Worm (Caenorhabditis elegans) whole organism, L4 larva: ENCODE data around the gene R31.2.

Source experiments
- R02D3.7 ChIP-seq: fragments of 150-350 bp; sonication (generic microtip); optimal IDR thresholded peaks from 3 replicates; lab custom pipeline; 2014; ENCODE audit warnings: missing biosample characterization, missing genetic modification characterization
- T26A8.4 ChIP-seq: fragments of 200-800 bp; sonication (Bioruptor generic); IDR thresholded peaks from 2 replicates; pipeline ENCODE4 v1.3.6; 2022; ENCODE audit warnings: missing genetic modification characterization, missing compliant biosample characterization
- Y48G9A.11 ChIP-seq: fragments of 200-800 bp; sonication (Bioruptor generic); IDR thresholded peaks from 2 replicates; pipeline ENCODE4 v1.3.6; 2022; ENCODE audit warnings: missing genetic modification reagents, missing genetic modification characterization, missing compliant biosample characterization
- Y75B8A.6 ChIP-seq: fragments of 200-800 bp; sonication (Bioruptor generic); IDR thresholded peaks from 2 replicates; pipeline ENCODE4 v1.3.6; 2022; ENCODE audit warnings: missing genetic modification reagents, missing genetic modification characterization, missing compliant biosample characterization
- ZK546.5 ChIP-seq, 2 experiments: sonication (generic microtip); optimal IDR thresholded peaks; 2 replicates each; lab custom pipeline; 2017; ENCODE audit warnings: missing biosample characterization in 2 of 2, missing genetic modification characterization in 2 of 2
- aha-1 ChIP-seq: fragments of 150-350 bp; peaks from one replicate; lab custom pipeline; 2014; ENCODE audit warnings: missing biosample characterization, missing genetic modification characterization
- aly-2 ChIP-seq: sonication (generic microtip); optimal IDR thresholded peaks from 2 replicates; lab custom pipeline; 2018; ENCODE audit warnings: missing biosample characterization, missing genetic modification characterization
- arid-1 ChIP-seq: fragments of 200-800 bp; sonication (Bioruptor generic); conservative IDR thresholded peaks from 2 replicates; pipeline ENCODE4 v1.3.6; 2022; ENCODE audit warnings: missing genetic modification reagents, missing genetic modification characterization, missing compliant biosample characterization
- ceh-28 ChIP-seq: fragments of 150-350 bp; optimal IDR thresholded peaks from 2 replicates; lab custom pipeline; 2014; ENCODE audit warnings: missing biosample characterization, missing genetic modification reagents, missing genetic modification characterization
- ceh-62 ChIP-seq: sonication (generic microtip); optimal IDR thresholded peaks from 2 replicates; lab custom pipeline; 2017; ENCODE audit warnings: missing biosample characterization, missing genetic modification characterization
- ceh-82 ChIP-seq: sonication (generic microtip); optimal IDR thresholded peaks from 2 replicates; lab custom pipeline; 2017; ENCODE audit warnings: missing biosample characterization, missing genetic modification characterization
- daf-16 ChIP-seq, 3 experiments: sonication (generic microtip); optimal IDR thresholded peaks; 2 replicates each; lab custom pipeline; 2016 to 2017; ENCODE audit warnings: missing genetic modification characterization in 3 of 3, missing genetic modification reagents in 3 of 3, mild to moderate bottlenecking in 2 of 3, missing compliant biosample characterization in 2 of 3, missing biosample characterization in 1 of 3, moderate library complexity in 1 of 3
- dmd-6 ChIP-seq: fragments of 200-800 bp; sonication (Bioruptor generic); IDR thresholded peaks from 2 replicates; pipeline ENCODE4 v1.3.6; 2022; ENCODE audit warnings: missing genetic modification reagents, missing genetic modification characterization, missing compliant biosample characterization
- dmd-8 ChIP-seq: fragments of 200-800 bp; sonication (Bioruptor generic); IDR thresholded peaks from 2 replicates; pipeline ENCODE4 v1.3.6; 2022; ENCODE audit warnings: missing genetic modification characterization, missing compliant biosample characterization
- dve-1 ChIP-seq: sonication (generic microtip); optimal IDR thresholded peaks from 2 replicates; lab custom pipeline; 2017; ENCODE audit warnings: antibody characterized with exemption, mild to moderate bottlenecking, missing genetic modification characterization, missing compliant biosample characterization; ENCODE audit not compliant: insufficient read depth
- fkh-10 ChIP-seq: fragments of 150-350 bp; optimal IDR thresholded peaks from 2 replicates; lab custom pipeline; 2014; ENCODE audit warnings: missing biosample characterization, missing genetic modification reagents, missing genetic modification characterization
- fos-1 ChIP-seq: fragments of 150-350 bp; optimal IDR thresholded peaks from 2 replicates; lab custom pipeline; 2014; ENCODE audit warnings: missing biosample characterization, missing genetic modification characterization
- gei-8 ChIP-seq: fragments of 200-800 bp; sonication (Bioruptor generic); optimal IDR thresholded peaks from 2 replicates; lab custom pipeline; 2018; ENCODE audit warnings: mild to moderate bottlenecking, missing genetic modification characterization, missing compliant biosample characterization
- hlh-11 ChIP-seq: fragments of 200-800 bp; sonication (Bioruptor generic); optimal IDR thresholded peaks from 2 replicates; lab custom pipeline; 2018; ENCODE audit warnings: mild to moderate bottlenecking, missing genetic modification characterization, missing compliant biosample characterization
- hmg-1.1 ChIP-seq: fragments of 200-800 bp; sonication (Bioruptor generic); IDR thresholded peaks from 2 replicates; pipeline ENCODE4 v1.3.6; 2022; ENCODE audit warnings: missing genetic modification reagents, missing genetic modification characterization, missing compliant biosample characterization
- lin-38 ChIP-seq: fragments of 200-800 bp; sonication (Bioruptor generic); IDR thresholded peaks from 2 replicates; pipeline ENCODE4 v1.3.6; 2022; ENCODE audit warnings: missing genetic modification reagents, missing genetic modification characterization, missing compliant biosample characterization
- lin-39 ChIP-seq: fragments of 150-350 bp; optimal IDR thresholded peaks from 2 replicates; lab custom pipeline; 2014; ENCODE audit warnings: missing biosample characterization, missing genetic modification reagents, missing genetic modification characterization
- lir-3 ChIP-seq: sonication (generic microtip); optimal IDR thresholded peaks from 2 replicates; lab custom pipeline; 2016; ENCODE audit warnings: mild to moderate bottlenecking, missing genetic modification characterization, missing compliant biosample characterization
- lsy-2 ChIP-seq, 2 experiments: fragments of 150-350 bp in 1 of 2; sonication (generic microtip) in 1 of 2; optimal IDR thresholded peaks; 2 replicates each; lab custom pipeline; 2014 to 2017; ENCODE audit warnings: missing biosample characterization in 2 of 2, missing genetic modification characterization in 2 of 2
- mdl-1 ChIP-seq, 2 experiments: fragments of 150-350 bp in 1 of 2; sonication (generic microtip) in 1 of 2; optimal IDR thresholded peaks; 2 replicates each; lab custom pipeline; 2014 to 2017; ENCODE audit warnings: missing biosample characterization in 2 of 2, missing genetic modification characterization in 2 of 2
- mep-1 ChIP-seq: fragments of 150-350 bp; sonication (generic microtip); optimal IDR thresholded peaks from 3 replicates; lab custom pipeline; 2014; ENCODE audit warnings: missing biosample characterization, missing genetic modification characterization
- mxl-2 ChIP-seq: fragments of 200-800 bp; sonication (Bioruptor generic); conservative IDR thresholded peaks from 2 replicates; pipeline ENCODE4 v1.3.6; 2022; ENCODE audit warnings: missing genetic modification reagents, missing genetic modification characterization, missing compliant biosample characterization
- nhr-10 ChIP-seq: fragments of 150-350 bp; optimal IDR thresholded peaks from 2 replicates; lab custom pipeline; 2014; ENCODE audit warnings: missing biosample characterization, missing genetic modification characterization
- nhr-102 ChIP-seq: sonication (generic microtip); optimal IDR thresholded peaks from 2 replicates; lab custom pipeline; 2016; ENCODE audit warnings: mild to moderate bottlenecking, missing genetic modification characterization, moderate library complexity, missing compliant biosample characterization
- nhr-11 ChIP-seq: fragments of 150-350 bp; optimal IDR thresholded peaks from 2 replicates; lab custom pipeline; 2014; ENCODE audit warnings: missing biosample characterization, missing genetic modification characterization
- nhr-111 ChIP-seq: fragments of 200-800 bp; sonication (Bioruptor generic); optimal IDR thresholded peaks from 2 replicates; lab custom pipeline; 2018; ENCODE audit warnings: mild to moderate bottlenecking, missing genetic modification characterization, missing compliant biosample characterization
- nhr-237 ChIP-seq: sonication (generic microtip); optimal IDR thresholded peaks from 2 replicates; lab custom pipeline; 2017; ENCODE audit warnings: missing biosample characterization, missing genetic modification characterization
- nhr-25 ChIP-seq: sonication (generic microtip); optimal IDR thresholded peaks from 2 replicates; lab custom pipeline; 2017; ENCODE audit warnings: missing genetic modification characterization, mild to moderate bottlenecking, missing compliant biosample characterization, antibody characterized with exemption, moderate library complexity, borderline replicate concordance; ENCODE audit not compliant: insufficient read depth
- nhr-28 ChIP-seq: fragments of 150-350 bp; optimal IDR thresholded peaks from 2 replicates; lab custom pipeline; 2014; ENCODE audit warnings: missing biosample characterization, missing genetic modification characterization
- nhr-42 ChIP-seq: fragments of 200-800 bp; sonication (Bioruptor generic); IDR thresholded peaks from 2 replicates; pipeline ENCODE4 v1.3.6; 2022; ENCODE audit warnings: missing genetic modification characterization, missing compliant biosample characterization
- nhr-76 ChIP-seq: fragments of 150-350 bp; optimal IDR thresholded peaks from 2 replicates; lab custom pipeline; 2014; ENCODE audit warnings: missing biosample characterization, missing genetic modification characterization
- pqm-1 ChIP-seq: sonication (generic microtip); optimal IDR thresholded peaks from 2 replicates; lab custom pipeline; 2017; ENCODE audit warnings: missing biosample characterization, missing genetic modification characterization
- skn-1 ChIP-seq: fragments of 150-350 bp; optimal IDR thresholded peaks from 2 replicates; lab custom pipeline; 2014; ENCODE audit warnings: missing biosample characterization, missing genetic modification characterization
- spr-1 ChIP-seq: sonication (generic microtip); optimal IDR thresholded peaks from 2 replicates; lab custom pipeline; 2016; ENCODE audit warnings: mild to moderate bottlenecking, missing genetic modification characterization, missing compliant biosample characterization
- spr-3 ChIP-seq: fragments of 200-800 bp; sonication (Bioruptor generic); optimal IDR thresholded peaks from 2 replicates; lab custom pipeline; 2018; ENCODE audit warnings: mild to moderate bottlenecking, missing genetic modification characterization, missing compliant biosample characterization
- tag-97 ChIP-seq: fragments of 200-800 bp; sonication (Bioruptor generic); IDR thresholded peaks from 2 replicates; pipeline ENCODE4 v1.3.6; 2022; ENCODE audit warnings: missing genetic modification characterization, missing compliant biosample characterization
- unc-39 ChIP-seq: sonication (generic microtip); optimal IDR thresholded peaks from 2 replicates; lab custom pipeline; 2017; ENCODE audit warnings: missing biosample characterization, missing genetic modification characterization
- vab-7 ChIP-seq: fragments of 200-800 bp; sonication (Bioruptor generic); IDR thresholded peaks from 2 replicates; pipeline ENCODE4 v1.3.6; 2022; ENCODE audit warnings: missing genetic modification reagents, missing genetic modification characterization, missing compliant biosample characterization
- zfp-2 ChIP-seq: sonication (generic microtip); optimal IDR thresholded peaks from 2 replicates; lab custom pipeline; 2016; ENCODE audit warnings: mild to moderate bottlenecking, missing genetic modification characterization, missing compliant biosample characterization
- zfp-3 ChIP-seq: fragments of 200-800 bp; sonication (Bioruptor generic); conservative IDR thresholded peaks from 2 replicates; pipeline ENCODE4 v1.3.6; 2022; ENCODE audit warnings: missing genetic modification reagents, missing genetic modification characterization, missing compliant biosample characterization

The R31.2 gene

DNA sequence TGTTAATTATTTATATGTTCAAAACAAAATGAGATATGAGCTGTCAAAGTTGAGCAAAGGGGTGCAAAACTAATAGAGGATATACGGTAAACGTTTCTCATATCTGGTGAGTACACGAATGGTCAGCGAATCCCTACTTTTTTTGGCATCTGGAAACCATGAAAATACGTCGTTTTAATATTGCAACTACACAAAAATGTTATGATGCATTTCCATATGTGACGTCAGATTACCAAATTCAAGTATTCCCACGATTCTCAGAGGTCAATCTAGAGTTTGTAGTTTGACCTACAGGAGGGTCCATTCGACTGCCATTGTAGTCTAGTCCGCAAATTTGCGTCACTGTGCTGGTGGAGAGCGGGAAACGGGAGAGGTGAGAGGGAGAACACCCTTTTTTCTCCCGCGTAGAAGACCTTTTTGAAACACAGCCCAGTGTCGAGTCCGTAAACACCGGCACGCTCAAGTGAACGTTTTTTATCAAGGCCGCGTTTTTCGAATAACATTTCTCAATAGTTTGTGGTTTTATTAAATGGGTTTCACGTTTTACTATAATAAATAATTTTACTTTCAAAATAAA is 21.0 kb upstream of the R31.2 start (continued):
- TF ChIP-seq lir-3 (no peak), ZK546.5 (tag; optimal IDR thresholded peaks at IDR 0.05; lab: Kevin White, UChicago) (no peak), nhr-76 (tag; lab: Kevin White, UChicago) (no peak), R02D3.7 (tag; lab: Kevin White, UChicago) (no peak), vab-7 (GFP tag; lab: Robert Waterston, UW) (no peak), zfp-2 (tag; lab: Kevin White, UChicago) (no peak), nhr-102 (tag; lab: Kevin White, UChicago) (no peak), skn-1 (tag; lab: Kevin White, UChicago) (no peak)
- TF ChIP-seq, all 104 proteins: peak for 18

DNA sequence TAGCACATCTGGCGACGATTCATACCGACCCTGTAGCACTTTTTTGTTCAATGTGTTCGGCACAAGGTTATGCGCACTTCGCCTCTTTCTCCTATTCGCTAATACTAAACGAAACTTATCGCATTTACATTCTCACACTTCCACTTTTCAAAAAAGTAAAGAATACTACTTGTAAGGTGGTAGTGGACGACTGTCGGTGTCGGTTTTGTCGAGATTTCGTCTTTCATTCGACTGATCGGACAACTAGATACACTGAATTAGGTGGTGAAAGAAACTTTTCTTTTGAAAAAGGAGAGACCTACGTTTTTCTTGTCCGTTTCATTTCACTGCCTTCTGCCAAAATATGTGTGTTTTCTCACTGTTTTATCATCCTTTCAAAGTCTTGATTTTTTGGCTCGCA is 19.8 kb upstream of the R31.2 start:
- no peak for TF ChIP-seq ceh-82 (tag; lab: Kevin White, UChicago)
- TF ChIP-seq nhr-111 (GFP tag; lab: Kevin White, UChicago): no peak
- TF ChIP-seq nhr-28 (tag; lab: Kevin White, UChicago): no peak
- TF ChIP-seq mxl-2 (GFP tag; lab: Robert Waterston, UW): no peak
- no peak for TF ChIP-seq fkh-10 (GFP tag; lab: Kevin White, UChicago)
- TF ChIP-seq spr-1 (tag; lab: Kevin White, UChicago): no peak
- no peak for TF ChIP-seq aly-2
- TF ChIP-seq nhr-25 (tag; lab: Kevin White, UChicago): no peak
- TF ChIP-seq Y75B8A.6 (GFP tag; lab: Robert Waterston, UW): no peak

DNA sequence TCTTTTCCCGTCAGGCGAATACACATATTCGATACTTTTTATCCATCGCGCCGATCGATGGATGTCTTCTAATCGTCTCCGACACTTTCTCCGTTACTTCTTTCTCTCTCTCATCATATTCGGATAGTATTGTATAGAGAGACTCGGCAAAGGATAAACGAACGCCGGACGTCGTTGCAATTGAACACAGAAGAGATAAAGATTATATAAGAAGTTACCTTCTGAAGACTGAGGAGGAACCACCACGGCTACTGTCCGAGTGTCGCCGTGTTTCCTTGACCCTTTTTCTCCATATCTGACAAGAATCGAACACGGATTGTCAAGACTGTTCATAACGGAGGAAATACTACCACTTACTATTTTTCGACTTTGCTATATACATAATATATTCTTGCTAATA is 18.2 kb upstream of the R31.2 start, which contains the start of gene sma-1:
sma-1 (plus strand) TSS at position 301 of the 400 bp plus-strand sequence.
- TF ChIP-seq tag-97 (GFP tag; lab: Robert Waterston, UW): no peak
- no peak for TF ChIP-seq fos-1 (tag; lab: Kevin White, UChicago)
- TF ChIP-seq spr-3 (GFP tag; lab: Kevin White, UChicago): no peak
- TF ChIP-seq unc-39: no peak
- TF ChIP-seq mxl-2 (GFP tag; lab: Robert Waterston, UW): no peak
- no peak for TF ChIP-seq arid-1 (GFP tag; lab: Robert Waterston, UW)
- no peak for TF ChIP-seq skn-1 (tag; lab: Kevin White, UChicago)
- no peak for TF ChIP-seq hmg-1.1 (GFP tag; lab: Robert Waterston, UW)
- no peak for TF ChIP-seq nhr-42 (GFP tag; lab: Robert Waterston, UW)
- TF ChIP-seq lin-38 (GFP tag; lab: Robert Waterston, UW): no peak
- TF ChIP-seq ceh-82 (tag; lab: Kevin White, UChicago): no peak
- no peak for TF ChIP-seq nhr-11 (tag; lab: Kevin White, UChicago)
- TF ChIP-seq gei-8 (GFP tag; lab: Kevin White, UChicago): no peak

DNA sequence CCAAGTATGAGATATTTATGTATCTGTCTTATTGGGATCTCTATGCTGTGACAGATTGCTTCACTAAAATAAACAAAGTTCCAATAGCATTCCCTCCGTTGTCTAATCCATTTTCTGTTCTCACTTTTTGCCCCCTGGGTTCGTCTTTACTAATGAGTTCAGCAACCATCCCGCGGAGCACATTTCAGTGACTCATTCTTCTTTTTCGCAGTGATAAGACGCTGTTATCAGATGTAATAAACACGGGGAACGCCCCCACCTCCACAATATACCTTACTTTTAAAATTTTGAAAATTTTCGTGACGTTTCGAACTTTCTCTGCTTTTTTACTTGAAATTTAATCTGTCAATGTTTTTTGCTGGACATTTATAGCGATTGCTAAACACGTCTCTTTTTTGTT is 17.2 kb upstream of the R31.2 start:
- TF ChIP-seq mep-1 (tag; lab: Kevin White, UChicago) (no peak), Y75B8A.6 (GFP tag; lab: Robert Waterston, UW) (no peak), T26A8.4 (GFP tag; lab: Robert Waterston, UW) (no peak), hlh-11 (peak; percentile 54), fkh-10 (GFP tag; lab: Kevin White, UChicago) (no peak), nhr-28 (tag; lab: Kevin White, UChicago) (peak; percentile 34), lin-39 (tag; lab: Kevin White, UChicago) (no peak), lsy-2 (tag; optimal IDR thresholded peaks at IDR 0.05; lab: Kevin White, UChicago) (no peak), nhr-10 (tag; lab: Kevin White, UChicago) (no peak), pqm-1 (tag; lab: Kevin White, UChicago) (peak; percentile 72), lir-3 (no peak), aha-1 (tag; lab: Kevin White, UChicago) (peak; percentile 50), mdl-1 (tag; optimal IDR thresholded peaks at IDR 0.05; lab: Kevin White, UChicago) (peak in 1 of 2 experiments; percentile 2), ceh-28 (no peak), nhr-237 (tag; lab: Kevin White, UChicago) (no peak), ceh-62 (no peak), daf-16 (GFP tag; optimal IDR thresholded peaks at IDR 0.05; lab: Kevin White, UChicago) (no peak), daf-16 (tag; optimal IDR thresholded peaks at IDR 0.05; lab: Kevin White, UChicago) (peak; percentile 29), dmd-8 (GFP tag; lab: Robert Waterston, UW) (no peak), zfp-3 (no peak), Y48G9A.11 (no peak), dve-1 (peak; percentile 14), dmd-6 (GFP tag; lab: Robert Waterston, UW) (peak; percentile 48; the same call in 1 of the 2 replicates), ZK546.5 (tag; optimal IDR thresholded peaks at IDR 0.05; lab: Kevin White, UChicago) (no peak)
